Fruit fly (Drosophila melanogaster) Kc167 (cell line): Measurements from ENCODE around the gene CG9664.

ENCODE experiments used
- Myc ChIP-seq: fragments of >200 bp; optimal IDR thresholded peaks from 2 replicates; lab custom pipeline; 2017; ENCODE audit warnings: missing external identifiers
- Sin3A ChIP-seq: fragments of >200 bp; optimal IDR thresholded peaks from 2 replicates; lab custom pipeline; 2018; ENCODE audit warnings: missing external identifiers
- h ChIP-seq: fragments of >200 bp; optimal IDR thresholded peaks from 3 replicates; lab custom pipeline; 2018; ENCODE audit warnings: missing external identifiers
- psq ChIP-seq: fragments of >200 bp; optimal IDR thresholded peaks from 2 replicates; lab custom pipeline; 2017; ENCODE audit warnings: missing external identifiers
- ttk ChIP-seq: sonication (Bioruptor generic); optimal IDR thresholded peaks from 2 replicates; lab custom pipeline; 2017; ENCODE audit warnings: missing external identifiers

- TF ChIP-seq h (no peak), Myc (no peak), Sin3A (lab: Kevin White, UChicago) (no peak), ttk (no peak), psq (no peak)
These were observed 44.9 kb upstream of the CG9664 start for dm6 chr2L:3339420-3339819.
